Worm (Caenorhabditis elegans) whole organism, L4 larva: ENCODE measurements around the gene kbp-2.

Experiments
- nhr-11 ChIP-seq: fragments of 150-350 bp; optimal IDR thresholded peaks from 2 replicates; lab custom pipeline; 2014; ENCODE audit warnings: missing biosample characterization, missing genetic modification characterization
- nhr-42 ChIP-seq: fragments of 200-800 bp; sonication (Bioruptor generic); IDR thresholded peaks from 2 replicates; pipeline ENCODE4 v1.3.6; 2022; ENCODE audit warnings: missing genetic modification characterization, missing compliant biosample characterization
- nhr-48 ChIP-seq: sonication (generic microtip); optimal IDR thresholded peaks from 2 replicates; lab custom pipeline; 2016; ENCODE audit warnings: mild to moderate bottlenecking, missing genetic modification characterization, missing compliant biosample characterization
- skn-1 ChIP-seq: fragments of 150-350 bp; optimal IDR thresholded peaks from 2 replicates; lab custom pipeline; 2014; ENCODE audit warnings: missing biosample characterization, missing genetic modification characterization
- zfp-3 ChIP-seq: fragments of 200-800 bp; sonication (Bioruptor generic); conservative IDR thresholded peaks from 2 replicates; pipeline ENCODE4 v1.3.6; 2022; ENCODE audit warnings: missing genetic modification reagents, missing genetic modification characterization, missing compliant biosample characterization

- TF ChIP-seq zfp-3 (GFP tag; lab: Robert Waterston, UW), result no peak
- no peak for TF ChIP-seq nhr-11 (tag; lab: Kevin White, UChicago)
- no peak for TF ChIP-seq skn-1 (tag; lab: Kevin White, UChicago)
- no peak for TF ChIP-seq nhr-42 (GFP tag; lab: Robert Waterston, UW)
- TF ChIP-seq nhr-48, result no peak
Observed at ce11 chrIII:4875663-4876062, 28.0 kb downstream of the kbp-2 start.
